Worm (Caenorhabditis elegans) whole organism, young adult: ENCODE data around the gene F27D9.2.
A peak's percentile ranks its signal among the peaks of the same experiment; 100 is the strongest.

Experiments
- B0019.2 ChIP-seq: fragments of 200-800 bp; sonication (Bioruptor generic); conservative IDR thresholded peaks from 2 replicates; pipeline ENCODE4 v1.3.6; 2022; ENCODE audit warnings: missing genetic modification reagents, missing genetic modification characterization, missing compliant biosample characterization
- B0261.1 ChIP-seq: sonication (generic microtip); optimal IDR thresholded peaks from 2 replicates; lab custom pipeline; 2016; ENCODE audit warnings: mild to moderate bottlenecking, missing genetic modification characterization, moderate library complexity, missing compliant biosample characterization
- F22D6.2 ChIP-seq: sonication (generic microtip); optimal IDR thresholded peaks from 2 replicates; lab custom pipeline; 2016; ENCODE audit warnings: mild to moderate bottlenecking, missing genetic modification characterization, missing compliant biosample characterization
- F37B4.10 ChIP-seq: fragments of 200-800 bp; sonication (Bioruptor generic); IDR thresholded peaks from 2 replicates; pipeline ENCODE4 v1.3.6; 2022; ENCODE audit warnings: missing genetic modification characterization, missing compliant biosample characterization
- F39B2.1 ChIP-seq: fragments of 200-800 bp; sonication (Bioruptor generic); IDR thresholded peaks from 2 replicates; pipeline ENCODE4 v1.3.6; 2022; ENCODE audit warnings: missing genetic modification reagents, missing genetic modification characterization, missing compliant biosample characterization
- F52B5.7 ChIP-seq: sonication (generic microtip); optimal IDR thresholded peaks from 2 replicates; lab custom pipeline; 2016; ENCODE audit warnings: mild to moderate bottlenecking, missing genetic modification characterization, missing compliant biosample characterization
- K11D2.4 ChIP-seq: fragments of 200-800 bp; sonication (Bioruptor generic); IDR thresholded peaks from 2 replicates; pipeline ENCODE4 v1.3.6; 2022; ENCODE audit warnings: missing genetic modification reagents, missing genetic modification characterization, missing compliant biosample characterization
- K12H6.12 ChIP-seq: fragments of 200-800 bp; sonication (Bioruptor generic); optimal IDR thresholded peaks from 2 replicates; lab custom pipeline; 2018; ENCODE audit warnings: mild to moderate bottlenecking, missing genetic modification characterization, missing compliant biosample characterization
- T07F8.4 ChIP-seq: sonication (generic microtip); optimal IDR thresholded peaks from 2 replicates; lab custom pipeline; 2016; ENCODE audit warnings: mild to moderate bottlenecking, missing genetic modification characterization, moderate library complexity, missing compliant biosample characterization
- Y53G8AR.9 ChIP-seq: fragments of 200-800 bp; sonication (Bioruptor generic); conservative IDR thresholded peaks from 2 replicates; pipeline ENCODE4 v1.3.6; 2022; ENCODE audit warnings: missing genetic modification reagents, missing genetic modification characterization, missing compliant biosample characterization
- Y67H2A.10 ChIP-seq: fragments of 200-800 bp; sonication (Bioruptor generic); conservative IDR thresholded peaks from 2 replicates; pipeline ENCODE4 v1.3.6; 2022; ENCODE audit warnings: missing genetic modification reagents, missing genetic modification characterization, missing compliant biosample characterization
- atf-7 ChIP-seq: sonication (generic microtip); optimal IDR thresholded peaks from 2 replicates; lab custom pipeline; 2017; ENCODE audit warnings: mild to moderate bottlenecking, missing genetic modification characterization, missing compliant biosample characterization
- attf-3 ChIP-seq: fragments of 200-800 bp; sonication (Bioruptor generic); conservative IDR thresholded peaks from 2 replicates; pipeline ENCODE4 v1.3.6; 2022; ENCODE audit warnings: missing genetic modification reagents, missing genetic modification characterization, missing compliant biosample characterization
- attf-5 ChIP-seq: fragments of 200-800 bp; sonication (Bioruptor generic); optimal IDR thresholded peaks from 2 replicates; lab custom pipeline; 2018; ENCODE audit warnings: mild to moderate bottlenecking, missing genetic modification characterization, missing compliant biosample characterization
- ceh-58 ChIP-seq: fragments of 200-800 bp; sonication (Bioruptor generic); IDR thresholded peaks from 2 replicates; pipeline ENCODE4 v1.3.6; 2022; ENCODE audit warnings: missing genetic modification characterization, missing compliant biosample characterization
- ceh-79 ChIP-seq: sonication (generic microtip); optimal IDR thresholded peaks from 2 replicates; lab custom pipeline; 2017; ENCODE audit warnings: mild to moderate bottlenecking, missing genetic modification characterization, missing compliant biosample characterization
- dox-1 ChIP-seq: fragments of 200-800 bp; sonication (Bioruptor generic); IDR thresholded peaks from 2 replicates; pipeline ENCODE4 v1.3.6; 2022; ENCODE audit warnings: missing genetic modification reagents, missing genetic modification characterization, missing compliant biosample characterization
- efl-1 ChIP-seq: fragments of 150-350 bp; optimal IDR thresholded peaks from 2 replicates; lab custom pipeline; 2014; ENCODE audit warnings: missing biosample characterization, missing genetic modification reagents, missing genetic modification characterization
- egrh-3 ChIP-seq: fragments of 200-800 bp; sonication (Bioruptor generic); IDR thresholded peaks from 2 replicates; pipeline ENCODE4 v1.3.6; 2022; ENCODE audit warnings: missing genetic modification reagents, missing genetic modification characterization, missing compliant biosample characterization
- hmg-1.2 ChIP-seq: fragments of 200-800 bp; sonication (Bioruptor generic); IDR thresholded peaks from 2 replicates; pipeline ENCODE4 v1.3.6; 2022; ENCODE audit warnings: missing genetic modification reagents, missing genetic modification characterization, missing compliant biosample characterization
- hsf-1 ChIP-seq: fragments of 200-800 bp; sonication (Bioruptor generic); IDR thresholded peaks from 2 replicates; pipeline ENCODE4 v1.3.6; 2022; ENCODE audit warnings: missing genetic modification reagents, missing genetic modification characterization, missing compliant biosample characterization
- lin-26 ChIP-seq: fragments of 200-800 bp; sonication (Bioruptor generic); IDR thresholded peaks from 2 replicates; pipeline ENCODE4 v1.3.6; 2022; ENCODE audit warnings: missing genetic modification reagents, missing genetic modification characterization, missing compliant biosample characterization
- lir-1 ChIP-seq: fragments of 200-800 bp; sonication (Bioruptor generic); conservative IDR thresholded peaks from 2 replicates; pipeline ENCODE4 v1.3.6; 2022; ENCODE audit warnings: missing genetic modification reagents, missing genetic modification characterization, missing compliant biosample characterization
- lsl-1 ChIP-seq: fragments of 200-800 bp; sonication (Bioruptor generic); optimal IDR thresholded peaks from 2 replicates; lab custom pipeline; 2018; ENCODE audit warnings: mild to moderate bottlenecking, missing genetic modification characterization, moderate library complexity, missing compliant biosample characterization
- lsy-27 ChIP-seq: sonication (generic microtip); optimal IDR thresholded peaks from 2 replicates; lab custom pipeline; 2017; ENCODE audit warnings: missing genetic modification characterization, mild to moderate bottlenecking, missing compliant biosample characterization, antibody characterized with exemption, missing genotype, borderline replicate concordance; ENCODE audit not compliant: insufficient read depth
- madf-6 ChIP-seq: fragments of 200-800 bp; sonication (Bioruptor generic); IDR thresholded peaks from 2 replicates; pipeline ENCODE4 v1.3.6; 2022; ENCODE audit warnings: missing genetic modification reagents, missing genetic modification characterization, missing compliant biosample characterization
- mxl-1 ChIP-seq: sonication (generic microtip); optimal IDR thresholded peaks from 2 replicates; lab custom pipeline; 2016; ENCODE audit warnings: missing genetic modification characterization, missing compliant biosample characterization
- nhr-120 ChIP-seq: fragments of 200-800 bp; sonication (Bioruptor generic); IDR thresholded peaks from 2 replicates; pipeline ENCODE4 v1.3.6; 2022; ENCODE audit warnings: missing genetic modification characterization, missing compliant biosample characterization
- snpc-3.4 ChIP-seq: sonication (generic microtip); optimal IDR thresholded peaks from 2 replicates; lab custom pipeline; 2017; ENCODE audit warnings: missing genetic modification characterization, mild to moderate bottlenecking, missing compliant biosample characterization, antibody characterized with exemption, moderate library complexity, missing genotype, missing genetic modification reagents
- zfh-2 ChIP-seq: fragments of 200-800 bp; sonication (Bioruptor generic); conservative IDR thresholded peaks from 2 replicates; pipeline ENCODE4 v1.3.6; 2022; ENCODE audit warnings: missing genetic modification reagents, missing genetic modification characterization, missing compliant biosample characterization
- ztf-18 ChIP-seq: sonication (generic microtip); optimal IDR thresholded peaks from 2 replicates; lab custom pipeline; 2016; ENCODE audit warnings: missing genotype, mild to moderate bottlenecking, missing genetic modification characterization, missing compliant biosample characterization
- ztf-3 ChIP-seq: fragments of 200-800 bp; sonication (Bioruptor generic); optimal IDR thresholded peaks from 2 replicates; lab custom pipeline; 2018; ENCODE audit warnings: mild to moderate bottlenecking, missing genetic modification characterization, missing compliant biosample characterization
- ztf-6 ChIP-seq: fragments of 200-800 bp; sonication (Bioruptor generic); IDR thresholded peaks from 2 replicates; pipeline ENCODE4 v1.3.6; 2022; ENCODE audit warnings: missing genetic modification reagents, missing genetic modification characterization, missing compliant biosample characterization

F27D9.2 gene

ce11 chrX:7640391-7640790 lies 32.4 kb upstream of the F27D9.2 start:
- TF ChIP-seq lin-26 (GFP tag; lab: Robert Waterston, UW) = no peak
- no peak for TF ChIP-seq madf-6 (GFP tag; lab: Robert Waterston, UW)
- no peak for TF ChIP-seq lir-1 (GFP tag; lab: Robert Waterston, UW)
- no peak for TF ChIP-seq lsy-27 (tag; lab: Kevin White, UChicago)
- no peak for TF ChIP-seq B0261.1
- TF ChIP-seq atf-7 (tag; lab: Kevin White, UChicago) = no peak
- TF ChIP-seq egrh-3 (GFP tag; lab: Robert Waterston, UW) = no peak
- no peak for TF ChIP-seq ztf-18

ce11 chrX:7640811-7641210 lies 32.0 kb upstream of the F27D9.2 start:
- TF ChIP-seq ceh-58 (GFP tag; lab: Robert Waterston, UW) (no peak), hsf-1 (GFP tag; lab: Robert Waterston, UW) (no peak), efl-1 (GFP tag; lab: Kevin White, UChicago) (no peak), B0261.1 (no peak), mxl-1 (no peak), atf-7 (tag; lab: Kevin White, UChicago) (no peak), B0019.2 (GFP tag; lab: Robert Waterston, UW) (no peak), F37B4.10 (GFP tag; lab: Robert Waterston, UW) (no peak), Y67H2A.10 (GFP tag; lab: Robert Waterston, UW) (no peak), hmg-1.2 (GFP tag; lab: Robert Waterston, UW) (no peak), lin-26 (GFP tag; lab: Robert Waterston, UW) (no peak), attf-3 (no peak), F22D6.2 (no peak), Y53G8AR.9 (GFP tag; lab: Robert Waterston, UW) (no peak)

- TF ChIP-seq nhr-120 = no peak
- TF ChIP-seq snpc-3.4 (tag; lab: Kevin White, UChicago) = no peak
- TF ChIP-seq K11D2.4 = no peak
- TF ChIP-seq lsl-1 (GFP tag; lab: Kevin White, UChicago) = no peak
- TF ChIP-seq ceh-79 (tag; lab: Kevin White, UChicago) = no peak
- no peak for TF ChIP-seq efl-1 (GFP tag; lab: Kevin White, UChicago)
- no peak for TF ChIP-seq attf-5 (GFP tag; lab: Kevin White, UChicago)
- no peak for TF ChIP-seq F52B5.7
- no peak for TF ChIP-seq T07F8.4 (tag; lab: Kevin White, UChicago)
- no peak for TF ChIP-seq ztf-6 (GFP tag; lab: Robert Waterston, UW)
- no peak for TF ChIP-seq ztf-18
These were observed 27.5 kb upstream of the F27D9.2 start, which contains the start of gene F26A10.2 for ce11 chrX:7645313-7645712. F26A10.2 (minus strand) TSS chrX:7645413.

- TF ChIP-seq egrh-3 (GFP tag; lab: Robert Waterston, UW) (peak; percentile 83), lin-26 (GFP tag; lab: Robert Waterston, UW) (peak; percentile 34; the same call in 1 of the 2 replicates), K11D2.4 (0 out of 2 replicates have a peak, but pooled peaks have one; percentile 25), ztf-3 (GFP tag; lab: Kevin White, UChicago) (no peak), dox-1 (GFP tag; lab: Robert Waterston, UW) (peak; percentile 43; the same call in 1 of the 2 replicates), K12H6.12 (tag; lab: Kevin White, UChicago) (peak; percentile 11), zfh-2 (GFP tag; lab: Robert Waterston, UW) (peak; percentile 94), F39B2.1 (no peak), ztf-18 (no peak)
These were observed 21.4 kb upstream of the F27D9.2 start for ce11 chrX:7651219-7651958.
